Fruit fly (Drosophila melanogaster) whole organism, adult: ENCODE measurements around the gene CG18170.

ENCODE experiments used
- Crg-1 ChIP-seq: fragments of 200-800 bp; sonication (Bioruptor generic); optimal IDR thresholded peaks from 2 replicates; lab custom pipeline; 2016; ENCODE audit warnings: missing biosample characterization, missing genetic modification characterization
- cnc ChIP-seq, 2 experiments: fragments of >200 bp; optimal IDR thresholded peaks; 2 replicates each; lab custom pipeline; 2017

DNA sequence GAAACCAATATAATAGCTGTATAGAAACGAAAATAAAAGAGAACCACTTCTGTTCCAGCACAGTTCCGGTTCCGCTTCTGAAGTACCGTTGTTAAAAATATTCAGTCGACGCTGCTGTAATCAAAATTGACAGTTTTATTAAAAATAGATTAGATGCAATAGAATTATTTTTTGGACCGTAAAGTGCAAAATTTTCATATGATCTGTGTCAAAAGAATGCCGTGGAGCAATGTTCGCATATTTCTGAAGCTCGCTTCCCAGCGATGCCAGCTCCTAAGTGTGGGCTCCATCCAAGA lies at the start of gene CG18170, which contains the start of gene CG33791:
- TF ChIP-seq Crg-1 (GFP tag; lab: Kevin White, UChicago) (no peak), cnc (optimal IDR thresholded peaks at IDR 0.05; lab: Kevin White, UChicago) (no peak)
